Worm (Caenorhabditis elegans): ENCODE measurements around the gene C07H4.1.

The C07H4.1 gene

DNA sequence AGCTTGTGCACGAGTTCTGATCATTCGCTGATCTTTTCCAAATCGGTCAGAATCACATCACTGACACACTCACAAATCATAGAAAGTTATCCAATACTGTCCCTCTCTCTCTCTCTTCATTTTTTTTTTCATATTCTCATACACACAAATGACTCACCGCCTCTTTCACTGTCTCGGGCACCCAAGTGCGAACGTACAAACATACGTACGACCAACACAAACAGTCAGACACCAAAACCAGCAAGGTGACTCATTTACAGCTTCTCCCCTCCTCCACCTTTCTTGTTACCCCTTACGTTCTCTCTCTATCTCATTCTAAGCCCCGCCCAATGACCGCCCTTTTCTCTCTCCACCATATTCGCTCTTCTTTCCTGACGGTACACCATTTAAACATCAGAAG lies 33.5 kb upstream of the C07H4.1 start:
- TF ChIP-seq Y105C5A.15 (GFP tag; IDR thresholded peaks at IDR 0.05), result no peak
- no peak for TF ChIP-seq nhr-25 (tag; optimal IDR thresholded peaks at IDR 0.05; ENCODE audit: borderline replicate concordance, insufficient read depth)
- no peak for TF ChIP-seq gei-8 (GFP tag; optimal IDR thresholded peaks at IDR 0.05)
- no peak for TF ChIP-seq pha-4 (GFP tag; IDR thresholded peaks at IDR 0.05)
- peak; percentile 95 for TF ChIP-seq pha-4 (tag; optimal IDR thresholded peaks at IDR 0.05)
- TF ChIP-seq daf-16 (GFP tag; optimal IDR thresholded peaks at IDR 0.05), result no peak
- peak; percentile 19 for TF ChIP-seq daf-16 (tag; optimal IDR thresholded peaks at IDR 0.05)
- TF ChIP-seq fkh-10 (GFP tag; optimal IDR thresholded peaks at IDR 0.05), result no peak
- TF ChIP-seq Y75B8A.6 (GFP tag; IDR thresholded peaks at IDR 0.05), result no peak
- TF ChIP-seq nhr-28 (tag; optimal IDR thresholded peaks at IDR 0.05), result peak; percentile 25
- no peak for TF ChIP-seq lim-7 (GFP tag; IDR thresholded peaks at IDR 0.05)
- no peak for TF ChIP-seq ztf-7 (tag; optimal IDR thresholded peaks at IDR 0.05)
- TF ChIP-seq spr-3 (GFP tag; optimal IDR thresholded peaks at IDR 0.05), result no peak
- TF ChIP-seq tra-1 (GFP tag; IDR thresholded peaks at IDR 0.05), result no peak
- peak; percentile 27 for TF ChIP-seq ama-1 (optimal IDR thresholded peaks at IDR 0.05)
- TF ChIP-seq ceh-44 (GFP tag; IDR thresholded peaks at IDR 0.05), result no peak
- no peak for TF ChIP-seq ces-1 (GFP tag; optimal IDR thresholded peaks at IDR 0.05)
- TF ChIP-seq jun-1 (tag; optimal IDR thresholded peaks at IDR 0.05), result no peak
- no peak for TF ChIP-seq nhr-10 (tag; optimal IDR thresholded peaks at IDR 0.05)
- no peak for TF ChIP-seq dpl-1 (GFP tag; optimal IDR thresholded peaks at IDR 0.05)
- no peak for TF ChIP-seq tag-97 (GFP tag; IDR thresholded peaks at IDR 0.05)
- TF ChIP-seq snpc-4 (tag; optimal IDR thresholded peaks at IDR 0.05), result no peak
- no peak for TF ChIP-seq zip-11 (GFP tag; IDR thresholded peaks at IDR 0.05)
- TF ChIP-seq F26F4.8 (GFP tag; conservative IDR thresholded peaks at IDR 0.05), result no peak
- TF ChIP-seq aha-1 (tag), result no peak
- TF ChIP-seq zfp-2 (tag; optimal IDR thresholded peaks at IDR 0.05), result no peak
- no peak for TF ChIP-seq zfp-3 (GFP tag; conservative IDR thresholded peaks at IDR 0.05)
- TF ChIP-seq unc-62 (GFP tag; optimal IDR thresholded peaks at IDR 0.05 in 1 of 2), result no peak
- TF ChIP-seq unc-62 (tag; optimal IDR thresholded peaks at IDR 0.05), result no peak
- TF ChIP-seq nhr-11 (tag; optimal IDR thresholded peaks at IDR 0.05), result no peak
- TF ChIP-seq nhr-6 (tag; optimal IDR thresholded peaks at IDR 0.05), result peak; percentile 87
- TF ChIP-seq rbr-2 (tag; optimal IDR thresholded peaks at IDR 0.05), result no peak
- TF ChIP-seq T26A8.4 (GFP tag; IDR thresholded peaks at IDR 0.05), result no peak
- peak; percentile 65 for TF ChIP-seq dve-1 (tag; optimal IDR thresholded peaks at IDR 0.05; ENCODE audit: insufficient read depth)
- TF ChIP-seq nhr-41 (GFP tag; IDR thresholded peaks at IDR 0.05), result no peak
- no peak for TF ChIP-seq nhr-237 (tag; optimal IDR thresholded peaks at IDR 0.05)
- TF ChIP-seq egl-43 (GFP tag; IDR thresholded peaks at IDR 0.05), result no peak
- TF ChIP-seq mdl-1 (tag; optimal IDR thresholded peaks at IDR 0.05), result peak in 1 of 2 experiments; percentile 37
- peak in 1 of 2 experiments; percentile 24 for TF ChIP-seq lsy-2 (tag; optimal IDR thresholded peaks at IDR 0.05)
- TF ChIP-seq madf-9 (GFP tag; conservative IDR thresholded peaks at IDR 0.05), result no peak
- TF ChIP-seq hlh-30 (tag; optimal IDR thresholded peaks at IDR 0.05; ENCODE audit: insufficient read depth), result peak; percentile 50
- TF ChIP-seq mes-2 (tag; optimal IDR thresholded peaks at IDR 0.05; ENCODE audit: poor library complexity, severe bottlenecking), result peak; percentile 52
- TF ChIP-seq ceh-28 (tag; optimal IDR thresholded peaks at IDR 0.05), result no peak
- no peak for TF ChIP-seq nhr-76 (tag; optimal IDR thresholded peaks at IDR 0.05)
- peak; percentile 47 for TF ChIP-seq mep-1 (tag; optimal IDR thresholded peaks at IDR 0.05)
- TF ChIP-seq hlh-11 (tag; optimal IDR thresholded peaks at IDR 0.05), result peak; percentile 71
- TF ChIP-seq ztf-11 (tag; optimal IDR thresholded peaks at IDR 0.05), result no peak
- TF ChIP-seq cey-2 (tag; optimal IDR thresholded peaks at IDR 0.05; ENCODE audit: borderline replicate concordance, insufficient read depth), result no peak
- no peak for TF ChIP-seq duxl-1 (tag; optimal IDR thresholded peaks at IDR 0.05; ENCODE audit: poor library complexity)
- TF ChIP-seq nhr-42 (GFP tag; IDR thresholded peaks at IDR 0.05), result 0 out of 2 replicates have a peak, but pooled peaks have one; percentile 30
- 0 out of 2 replicates have a peak, but pooled peaks have one; percentile 35 for TF ChIP-seq arid-1 (GFP tag; conservative IDR thresholded peaks at IDR 0.05)
- TF ChIP-seq attf-4 (tag; optimal IDR thresholded peaks at IDR 0.05), result no peak

All from whole organism, L4 larva.